Fruit fly (Drosophila melanogaster): ENCODE measurements around the gene CG13287.

- TF ChIP-seq CTCF (optimal IDR thresholded peaks at IDR 0.05): no peak
- TF ChIP-seq CG8478 (optimal IDR thresholded peaks at IDR 0.05): no peak
Measured at dm6 chr3L:5862994-5863393, 19.1 kb upstream of the CG13287 start.

All from S2 (cell line).